Worm (Caenorhabditis elegans) whole organism, young adult: Measurements from ENCODE around the gene trm-1.

ENCODE experiments used
- C17E4.6 ChIP-seq: fragments of 200-800 bp; sonication (Bioruptor generic); IDR thresholded peaks from 2 replicates; pipeline ENCODE4 v1.3.6; 2022; ENCODE audit warnings: missing genetic modification reagents, missing genetic modification characterization, missing compliant biosample characterization
- F33H1.4 ChIP-seq: fragments of 200-800 bp; sonication (Bioruptor generic); IDR thresholded peaks from 2 replicates; pipeline ENCODE4 v1.3.6; 2022; ENCODE audit warnings: missing genetic modification reagents, missing genetic modification characterization, missing compliant biosample characterization
- bed-1 ChIP-seq: fragments of 200-800 bp; sonication (Bioruptor generic); IDR thresholded peaks from 2 replicates; pipeline ENCODE4 v1.3.6; 2022; ENCODE audit warnings: missing genetic modification reagents, missing genetic modification characterization, missing compliant biosample characterization
- cebp-1 ChIP-seq, 2 experiments: fragments of 200-800 bp in 1 of 2; sonication (Bioruptor generic) in 1 of 2; sonication (generic microtip) in 1 of 2; IDR thresholded peaks in 1 of 2; optimal IDR thresholded peaks in 1 of 2; 2 replicates each; pipeline versions ENCODE4 v1.3.6 to Lab custom; 2017 to 2022; ENCODE audit warnings: missing compliant biosample characterization in 2 of 2, missing genetic modification characterization in 2 of 2, mild to moderate bottlenecking in 1 of 2, missing genetic modification reagents in 1 of 2, moderate library complexity in 1 of 2
- ceh-40 ChIP-seq: fragments of 200-800 bp; sonication (Bioruptor generic); IDR thresholded peaks from 2 replicates; pipeline ENCODE4 v1.3.6; 2022; ENCODE audit warnings: missing genetic modification characterization, missing compliant biosample characterization
- hmg-1.2 ChIP-seq: fragments of 200-800 bp; sonication (Bioruptor generic); IDR thresholded peaks from 2 replicates; pipeline ENCODE4 v1.3.6; 2022; ENCODE audit warnings: missing genetic modification reagents, missing genetic modification characterization, missing compliant biosample characterization
- madf-8 ChIP-seq: fragments of 200-800 bp; sonication (Bioruptor generic); conservative IDR thresholded peaks from 2 replicates; pipeline ENCODE4 v1.3.6; 2022; ENCODE audit warnings: missing genetic modification reagents, missing genetic modification characterization, missing compliant biosample characterization
- mel-28 ChIP-seq: sonication (generic microtip); optimal IDR thresholded peaks from 2 replicates; lab custom pipeline; 2016; ENCODE audit warnings: borderline replicate concordance, mild to moderate bottlenecking, missing genetic modification characterization, missing compliant biosample characterization
- nhr-27 ChIP-seq: fragments of 200-800 bp; sonication (Bioruptor generic); optimal IDR thresholded peaks from 2 replicates; lab custom pipeline; 2018; ENCODE audit warnings: mild to moderate bottlenecking, missing genetic modification characterization, moderate library complexity, missing compliant biosample characterization
- nhr-90 ChIP-seq: sonication (generic microtip); optimal IDR thresholded peaks from 2 replicates; lab custom pipeline; 2016; ENCODE audit warnings: missing genotype, mild to moderate bottlenecking, missing genetic modification characterization, missing compliant biosample characterization
- tbp1 ChIP-seq: fragments of 200-800 bp; sonication (Bioruptor generic); optimal IDR thresholded peaks from 2 replicates; lab custom pipeline; 2018; ENCODE audit warnings: mild to moderate bottlenecking, missing genetic modification characterization, missing compliant biosample characterization

ce11 chrV:14177657-14178129 lies 7.7 kb downstream of the trm-1 start, which contains the start of gene ceh-74:
- TF ChIP-seq mel-28 (tag; lab: Kevin White, UChicago): no peak
- no peak for TF ChIP-seq nhr-27 (tag; lab: Kevin White, UChicago)
- TF ChIP-seq madf-8: no peak
- TF ChIP-seq nhr-90 (tag; lab: Kevin White, UChicago): no peak
- TF ChIP-seq hmg-1.2 (GFP tag; lab: Robert Waterston, UW): peak; percentile 58
- TF ChIP-seq tbp1 (GFP tag; lab: Kevin White, UChicago): no peak
- TF ChIP-seq cebp-1 (GFP tag; IDR thresholded peaks at IDR 0.05; lab: Robert Waterston, UW): no peak
- no peak for TF ChIP-seq cebp-1 (tag; optimal IDR thresholded peaks at IDR 0.05; lab: Kevin White, UChicago)
- TF ChIP-seq F33H1.4 (GFP tag; lab: Robert Waterston, UW): no peak
- TF ChIP-seq C17E4.6 (GFP tag; lab: Robert Waterston, UW): no peak
- no peak for TF ChIP-seq bed-1 (GFP tag; lab: Robert Waterston, UW)
- no peak for TF ChIP-seq ceh-40
